Worm (Caenorhabditis elegans): Measurements from ENCODE around the gene F42A6.1.
A peak's percentile ranks its signal among the peaks of the same experiment; 100 is the strongest.

F42A6.1 gene

DNA sequence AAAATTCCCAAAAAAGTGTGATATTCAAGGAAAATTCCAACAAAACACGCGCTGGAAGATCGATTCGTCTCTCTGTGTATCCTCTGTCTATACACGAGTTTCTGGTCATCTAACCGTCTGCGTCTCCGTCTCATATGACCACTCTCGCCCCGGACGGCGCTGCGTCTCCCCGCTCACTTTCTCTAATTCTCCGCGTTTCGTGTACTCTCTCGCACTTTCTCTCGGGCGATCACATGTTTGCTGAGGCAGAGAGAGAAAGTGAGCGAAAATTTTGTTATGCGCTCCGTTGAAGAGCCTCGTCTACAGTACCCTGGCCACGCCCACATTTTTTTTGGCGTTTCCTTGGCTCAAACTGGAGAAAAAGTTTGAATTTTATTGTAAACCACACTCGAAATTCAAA lies 29.7 kb downstream of the F42A6.1 start:
- peak; percentile 71 for TF ChIP-seq mdl-1 (tag; optimal IDR thresholded peaks at IDR 0.05)
- no peak for TF ChIP-seq mml-1 (tag; optimal IDR thresholded peaks at IDR 0.05)
- peak; percentile 51 for TF ChIP-seq elt-1 (tag; optimal IDR thresholded peaks at IDR 0.05)
- peak; percentile 38 for TF ChIP-seq lin-39 (tag; optimal IDR thresholded peaks at IDR 0.05)
- peak; percentile 89 for TF ChIP-seq ceh-28 (tag; optimal IDR thresholded peaks at IDR 0.05)
- no peak for TF ChIP-seq daf-12 (tag; optimal IDR thresholded peaks at IDR 0.05)
- TF ChIP-seq nhr-67 (tag; optimal IDR thresholded peaks at IDR 0.05), result no peak
- TF ChIP-seq elt-3 (tag; optimal IDR thresholded peaks at IDR 0.05), result no peak
- no peak for TF ChIP-seq nhr-237 (tag; optimal IDR thresholded peaks at IDR 0.05)
- peak; percentile 37 for TF ChIP-seq ceh-82 (tag; optimal IDR thresholded peaks at IDR 0.05)
- TF ChIP-seq elt-2 (tag; optimal IDR thresholded peaks at IDR 0.05), result peak; percentile 73
- no peak for TF ChIP-seq nhr-77 (tag; optimal IDR thresholded peaks at IDR 0.05)
- no peak for TF ChIP-seq zag-1 (tag; optimal IDR thresholded peaks at IDR 0.05)
- no peak for TF ChIP-seq unc-39 (tag; optimal IDR thresholded peaks at IDR 0.05)
- peak; percentile 87 for TF ChIP-seq nhr-25 (tag; optimal IDR thresholded peaks at IDR 0.05)
- peak; percentile 78 for TF ChIP-seq jun-1 (tag; optimal IDR thresholded peaks at IDR 0.05)
- no peak for TF ChIP-seq ceh-16 (tag; optimal IDR thresholded peaks at IDR 0.05)
- TF ChIP-seq nhr-28 (tag; optimal IDR thresholded peaks at IDR 0.05), result no peak
- no peak for TF ChIP-seq ztf-11 (tag; optimal IDR thresholded peaks at IDR 0.05)
- TF ChIP-seq fkh-10 (GFP tag; optimal IDR thresholded peaks at IDR 0.05), result peak; percentile 64
- no peak for TF ChIP-seq ama-1 (optimal IDR thresholded peaks at IDR 0.05)
- peak; percentile 82 for TF ChIP-seq nhr-43 (tag; optimal IDR thresholded peaks at IDR 0.05; ENCODE audit: poor library complexity, severe bottlenecking)
- TF ChIP-seq skn-1 (tag; optimal IDR thresholded peaks at IDR 0.05), result peak; percentile 60
- TF ChIP-seq nhr-12 (tag; optimal IDR thresholded peaks at IDR 0.05), result no peak
- TF ChIP-seq fkh-2 (tag; optimal IDR thresholded peaks at IDR 0.05), result no peak
- peak; percentile 85 for TF ChIP-seq lin-15B (tag; optimal IDR thresholded peaks at IDR 0.05)
- TF ChIP-seq nhr-11 (tag; optimal IDR thresholded peaks at IDR 0.05), result no peak
- peak; percentile 72 for TF ChIP-seq tbx-2 (tag; optimal IDR thresholded peaks at IDR 0.05)
- TF ChIP-seq ztf-4 (tag; optimal IDR thresholded peaks at IDR 0.05), result no peak
- peak; percentile 81 for TF ChIP-seq nhr-23 (tag; optimal IDR thresholded peaks at IDR 0.05)
- TF ChIP-seq nhr-76 (tag; optimal IDR thresholded peaks at IDR 0.05), result no peak
- peak; percentile 54 for TF ChIP-seq pqm-1 (tag; optimal IDR thresholded peaks at IDR 0.05)
- no peak for TF ChIP-seq fos-1 (tag; optimal IDR thresholded peaks at IDR 0.05)
- no peak for TF ChIP-seq unc-62 (GFP tag; optimal IDR thresholded peaks at IDR 0.05)
- TF ChIP-seq pha-4 (tag; optimal IDR thresholded peaks at IDR 0.05), result peak; percentile 90
- TF ChIP-seq lsy-12 (tag; optimal IDR thresholded peaks at IDR 0.05), result peak; percentile 89
- peak; percentile 95 for TF ChIP-seq hmg-11 (tag; optimal IDR thresholded peaks at IDR 0.05)
- TF ChIP-seq egl-5 (tag; optimal IDR thresholded peaks at IDR 0.05), result peak; percentile 9
- no peak for TF ChIP-seq sea-2 (GFP tag; optimal IDR thresholded peaks at IDR 0.05)
- TF ChIP-seq ceh-9 (tag; optimal IDR thresholded peaks at IDR 0.05), result no peak
- TF ChIP-seq aly-2 (tag; optimal IDR thresholded peaks at IDR 0.05), result no peak
- peak in 1 of 2 experiments; percentile 19 for TF ChIP-seq eor-1 (tag; optimal IDR thresholded peaks at IDR 0.05)
- no peak for TF ChIP-seq ZK546.5 (tag; optimal IDR thresholded peaks at IDR 0.05)
- peak; percentile 98 for TF ChIP-seq nfya-1 (tag; optimal IDR thresholded peaks at IDR 0.05; ENCODE audit: insufficient read depth)
- peak; percentile 16 for TF ChIP-seq snpc-4 (tag; optimal IDR thresholded peaks at IDR 0.05)
- peak; percentile 8 for TF ChIP-seq egl-27 (tag; optimal IDR thresholded peaks at IDR 0.05)
- TF ChIP-seq R02D3.7 (tag; optimal IDR thresholded peaks at IDR 0.05), result peak; percentile 63
